Fruit fly (Drosophila melanogaster) whole organism, embryonic: ENCODE measurements around the gene CG15602.

Experiments used
- Asciz ChIP-seq: fragments of 200-800 bp; sonication (Bioruptor generic); optimal IDR thresholded peaks from 2 replicates; lab custom pipeline; 2017; ENCODE audit warnings: missing biosample characterization, mild to moderate bottlenecking, missing genetic modification characterization, missing genetic modification reagents
- Awh ChIP-seq: fragments of 200-800 bp; sonication (Bioruptor generic); IDR thresholded peaks from 2 replicates; pipeline ENCODE4, ENCODE4 v1.3.6; 2022; ENCODE audit warnings: missing biosample characterization, missing genetic modification characterization
- Bgb ChIP-seq: fragments of 200-800 bp; sonication (Bioruptor generic); IDR thresholded peaks from 2 replicates; pipeline ENCODE4 v1.3.6; 2022; ENCODE audit warnings: missing biosample characterization, missing genetic modification characterization; ENCODE audit not compliant: partially characterized antibody
- CG10959 ChIP-seq: fragments of 200-800 bp; sonication (Bioruptor generic); IDR thresholded peaks from 2 replicates; pipeline ENCODE4 v1.3.6; 2022; ENCODE audit warnings: missing biosample characterization, missing genetic modification characterization
- CG12104 ChIP-seq: fragments of 200-800 bp; sonication (Bioruptor generic); optimal IDR thresholded peaks from 3 replicates; lab custom pipeline; 2016; ENCODE audit warnings: missing biosample characterization, missing genetic modification characterization
- CG12659 ChIP-seq: fragments of 200-800 bp; sonication (Bioruptor generic); optimal IDR thresholded peaks from 3 replicates; lab custom pipeline; 2017; ENCODE audit warnings: mild to moderate bottlenecking, missing biosample characterization, missing genetic modification reagents, missing genetic modification characterization
- CG13287 ChIP-seq: fragments of 200-800 bp; sonication (Bioruptor generic); IDR thresholded peaks from 2 replicates; pipeline ENCODE4 v1.3.6; 2022; ENCODE audit warnings: missing biosample characterization, missing genetic modification characterization; ENCODE audit not compliant: partially characterized antibody
- CG14860 ChIP-seq: fragments of 200-800 bp; sonication (Bioruptor generic); IDR thresholded peaks from 3 replicates; pipeline ENCODE4 v1.3.6; 2022; ENCODE audit warnings: missing biosample characterization, missing genetic modification characterization; ENCODE audit not compliant: partially characterized antibody
- CG15073 ChIP-seq: fragments of 200-800 bp; sonication (Bioruptor generic); optimal IDR thresholded peaks from 2 replicates; lab custom pipeline; 2016; ENCODE audit warnings: missing biosample characterization, missing genetic modification characterization
- CG16863 ChIP-seq: fragments of 200-800 bp; sonication (Bioruptor generic); optimal IDR thresholded peaks from 3 replicates; lab custom pipeline; 2016; ENCODE audit warnings: missing biosample characterization, missing genetic modification characterization
- CG17829 ChIP-seq: fragments of 200-800 bp; optimal IDR thresholded peaks from 2 replicates; lab custom pipeline; 2019; ENCODE audit warnings: missing biosample characterization, mild to moderate bottlenecking, missing genetic modification characterization, moderate library complexity
- CG17912 ChIP-seq: fragments of 200-800 bp; sonication (Bioruptor generic); optimal IDR thresholded peaks from 2 replicates; lab custom pipeline; 2018; ENCODE audit warnings: missing biosample characterization, mild to moderate bottlenecking, missing genetic modification characterization
- CG31365 ChIP-seq: fragments of 200-800 bp; sonication (Bioruptor generic); optimal IDR thresholded peaks from 2 replicates; lab custom pipeline; 2018; ENCODE audit warnings: missing biosample characterization, mild to moderate bottlenecking, missing genetic modification characterization
- CG4360 ChIP-seq: fragments of 200-800 bp; sonication (Bioruptor generic); IDR thresholded peaks from 2 replicates; pipeline ENCODE4 v1.3.6; 2022; ENCODE audit warnings: missing biosample characterization, missing genetic modification characterization
- CG4820 ChIP-seq: fragments of 200-800 bp; sonication (Bioruptor generic); optimal IDR thresholded peaks from 3 replicates; lab custom pipeline; 2016; ENCODE audit warnings: missing biosample characterization, missing genetic modification characterization
- CG6854 ChIP-seq: fragments of 200-800 bp; sonication (Bioruptor generic); optimal IDR thresholded peaks from 3 replicates; lab custom pipeline; 2017; ENCODE audit warnings: missing biosample characterization, mild to moderate bottlenecking, missing genetic modification characterization
- CG7357 ChIP-seq: fragments of 200-800 bp; sonication (Bioruptor generic); IDR thresholded peaks from 3 replicates; pipeline ENCODE4 v1.3.6; 2022; ENCODE audit warnings: missing biosample characterization, missing genetic modification characterization
- CG7556 ChIP-seq: fragments of 200-800 bp; sonication (Bioruptor generic); optimal IDR thresholded peaks from 2 replicates; lab custom pipeline; 2017; ENCODE audit warnings: missing biosample characterization, mild to moderate bottlenecking, missing genetic modification characterization
- CG8388 ChIP-seq: fragments of 200-800 bp; sonication (Bioruptor generic); optimal IDR thresholded peaks from 2 replicates; lab custom pipeline; 2019; ENCODE audit warnings: missing biosample characterization, mild to moderate bottlenecking, missing genetic modification characterization, moderate library complexity
- CG8944 ChIP-seq: fragments of 200-800 bp; sonication (Bioruptor generic); optimal IDR thresholded peaks from 3 replicates; lab custom pipeline; 2016; ENCODE audit warnings: missing biosample characterization, missing genetic modification characterization
- D19A ChIP-seq: fragments of 200-800 bp; optimal IDR thresholded peaks from 3 replicates; lab custom pipeline; 2019; ENCODE audit warnings: missing biosample characterization, mild to moderate bottlenecking, missing genetic modification characterization, moderate library complexity
- Dref ChIP-seq: fragments of 200-800 bp; sonication (Bioruptor generic); IDR thresholded peaks from 2 replicates; pipeline ENCODE4 v1.3.6; 2022; ENCODE audit warnings: missing biosample characterization, missing genetic modification characterization
- Elba2 ChIP-seq: fragments of 200-800 bp; sonication (Bioruptor generic); optimal IDR thresholded peaks from 3 replicates; lab custom pipeline; 2016; ENCODE audit warnings: missing biosample characterization, missing genetic modification characterization
- Lim3 ChIP-seq: fragments of 200-800 bp; sonication (Bioruptor generic); IDR thresholded peaks from 2 replicates; pipeline ENCODE4 v1.3.6; 2022; ENCODE audit warnings: missing biosample characterization, missing genetic modification characterization
- Lpt ChIP-seq: fragments of >200 bp; optimal IDR thresholded peaks from 2 replicates; lab custom pipeline; 2018; ENCODE audit warnings: missing biosample characterization, missing genetic modification characterization
- Meics ChIP-seq: fragments of 200-800 bp; sonication (Bioruptor generic); optimal IDR thresholded peaks from 2 replicates; lab custom pipeline; 2017; ENCODE audit warnings: missing biosample characterization, mild to moderate bottlenecking, missing genetic modification characterization
- NfI ChIP-seq: fragments of 200-800 bp; sonication (Bioruptor generic); optimal IDR thresholded peaks from 3 replicates; lab custom pipeline; 2018; ENCODE audit warnings: missing biosample characterization, mild to moderate bottlenecking, missing genetic modification characterization, moderate library complexity
- Stat92E ChIP-seq, 3 experiments: fragments of >200 bp in 2 of 3; fragments of 200-800 bp in 1 of 3; sonication (Bioruptor generic) in 1 of 3; optimal IDR thresholded peaks; 2 replicates each; lab custom pipeline; 2017 to 2019; ENCODE audit warnings: missing biosample characterization in 3 of 3, missing genetic modification characterization in 3 of 3, mild to moderate bottlenecking in 1 of 3, moderate library complexity in 1 of 3
- ac ChIP-seq: fragments of 200-800 bp; sonication (Bioruptor generic); optimal IDR thresholded peaks from 3 replicates; lab custom pipeline; 2017; ENCODE audit warnings: missing biosample characterization, mild to moderate bottlenecking, missing genetic modification characterization
- aop ChIP-seq: fragments of 200-800 bp; sonication (Bioruptor generic); IDR thresholded peaks from 2 replicates; pipeline ENCODE4 v1.3.6; 2022; ENCODE audit warnings: missing biosample characterization, missing genetic modification characterization
- crc ChIP-seq: fragments of 200-800 bp; sonication (Bioruptor generic); optimal IDR thresholded peaks from 2 replicates; lab custom pipeline; 2016; ENCODE audit warnings: missing biosample characterization, missing genetic modification characterization
- fru ChIP-seq: fragments of >200 bp; optimal IDR thresholded peaks from 2 replicates; lab custom pipeline; 2017
- gt ChIP-seq: fragments of 200-800 bp; sonication (Bioruptor generic); IDR thresholded peaks from 2 replicates; pipeline ENCODE4 v1.3.6; 2022; ENCODE audit warnings: missing biosample characterization, missing genetic modification characterization
- inv ChIP-seq: fragments of 200-800 bp; sonication (Bioruptor generic); IDR thresholded peaks from 2 replicates; pipeline ENCODE4 v1.3.6; 2022; ENCODE audit warnings: missing biosample characterization, missing genetic modification characterization; ENCODE audit not compliant: partially characterized antibody
- ken ChIP-seq: fragments of 200-800 bp; sonication (Bioruptor generic); IDR thresholded peaks from 3 replicates; pipeline ENCODE4 v1.3.6; 2022; ENCODE audit warnings: missing biosample characterization, missing genetic modification characterization
- knrl ChIP-seq: fragments of 200-800 bp; sonication (Bioruptor generic); IDR thresholded peaks from 3 replicates; pipeline ENCODE4 v1.3.6; 2022; ENCODE audit warnings: missing biosample characterization, missing genetic modification characterization; ENCODE audit not compliant: partially characterized antibody
- mam ChIP-seq: fragments of 200-800 bp; sonication (Bioruptor generic); optimal IDR thresholded peaks from 3 replicates; lab custom pipeline; 2016; ENCODE audit warnings: missing biosample characterization, missing genetic modification characterization
- onecut ChIP-seq: fragments of 200-800 bp; sonication (Bioruptor generic); IDR thresholded peaks from 2 replicates; pipeline ENCODE4 v1.3.6; 2022; ENCODE audit warnings: missing biosample characterization, missing genetic modification characterization
- prd ChIP-seq, 3 experiments: fragments of >200 bp in 2 of 3; fragments of 200-800 bp in 1 of 3; sonication (Bioruptor generic) in 1 of 3; optimal IDR thresholded peaks in 2 of 3; IDR thresholded peaks in 1 of 3; 2 replicates in 2 of 3; 3 replicates in 1 of 3; pipeline versions ENCODE4 v1.3.6 to Lab custom; 2017 to 2022; ENCODE audit warnings: missing biosample characterization in 1 of 3, missing genetic modification characterization in 1 of 3
- pros ChIP-seq: fragments of 200-800 bp; sonication (Bioruptor generic); optimal IDR thresholded peaks from 3 replicates; lab custom pipeline; 2019; ENCODE audit warnings: missing biosample characterization, mild to moderate bottlenecking, missing genetic modification characterization, moderate library complexity
- salm ChIP-seq: fragments of 200-800 bp; sonication (Bioruptor generic); optimal IDR thresholded peaks from 2 replicates; lab custom pipeline; 2018; ENCODE audit warnings: missing biosample characterization, mild to moderate bottlenecking, missing genetic modification characterization
- sc ChIP-seq, 3 experiments: fragments of >200 bp in 2 of 3; fragments of 200-800 bp in 1 of 3; sonication (Bioruptor generic) in 1 of 3; optimal IDR thresholded peaks; 2 replicates in 2 of 3; 3 replicates in 1 of 3; lab custom pipeline; 2017; ENCODE audit warnings: mild to moderate bottlenecking in 1 of 3, missing biosample characterization in 1 of 3, missing genetic modification characterization in 1 of 3, missing genetic modification reagents in 1 of 3
- sisA ChIP-seq: fragments of 200-800 bp; sonication (Bioruptor generic); IDR thresholded peaks from 2 replicates; pipeline ENCODE4 v1.3.6; 2022; ENCODE audit warnings: missing biosample characterization, missing genetic modification characterization
- trh ChIP-seq: fragments of 200-800 bp; sonication (Bioruptor generic); optimal IDR thresholded peaks from 2 replicates; lab custom pipeline; 2016; ENCODE audit warnings: missing biosample characterization, missing genetic modification characterization
- tup ChIP-seq: fragments of 200-800 bp; sonication (Bioruptor generic); optimal IDR thresholded peaks from 2 replicates; lab custom pipeline; 2016; ENCODE audit warnings: missing biosample characterization, mild to moderate bottlenecking, missing genetic modification characterization, moderate library complexity
- usp ChIP-seq: fragments of >200 bp; optimal IDR thresholded peaks from 2 replicates; lab custom pipeline; 2017; ENCODE audit warnings: missing biosample characterization, missing genetic modification characterization
- wor ChIP-seq: fragments of 200-800 bp; sonication (Bioruptor generic); IDR thresholded peaks from 2 replicates; pipeline ENCODE4 v1.3.6; 2022; ENCODE audit warnings: missing biosample characterization, missing genetic modification characterization
- yki ChIP-seq: fragments of >200 bp; optimal IDR thresholded peaks from 3 replicates; lab custom pipeline; 2018

The CG15602 gene

dm6 chrX:15788235-15789187, 10.7 kb upstream of the CG15602 start, which contains the start of gene Rhp (continued):
- TF ChIP-seq CG7357 (GFP tag; lab: Robert Waterston, UW): no peak
- no peak for TF ChIP-seq ken
- TF ChIP-seq prd (optimal IDR thresholded peaks at IDR 0.05; lab: Kevin White, UChicago): no peak
- TF ChIP-seq prd (GFP tag; IDR thresholded peaks at IDR 0.05; lab: Robert Waterston, UW): no peak
- TF ChIP-seq Meics (GFP tag; lab: Kevin White, UChicago): peak; percentile 51
- TF ChIP-seq CG6854 (GFP tag; lab: Kevin White, UChicago): no peak
- no peak for TF ChIP-seq wor (GFP tag; lab: Robert Waterston, UW)
- TF ChIP-seq NfI (GFP tag; lab: Kevin White, UChicago): peak; percentile 0
- peak; percentile 47 for TF ChIP-seq D19A
- TF ChIP-seq CG14860 (GFP tag; lab: Robert Waterston, UW): no peak
- TF ChIP-seq ac: peak; percentile 19
- no peak for TF ChIP-seq Dref (GFP tag; lab: Robert Waterston, UW)
- no peak for TF ChIP-seq sc (optimal IDR thresholded peaks at IDR 0.05; lab: Kevin White, UChicago)
- no peak for TF ChIP-seq sc (GFP tag; optimal IDR thresholded peaks at IDR 0.05; lab: Kevin White, UChicago)
- no peak for TF ChIP-seq Lim3 (GFP tag; lab: Robert Waterston, UW)
- TF ChIP-seq CG7556 (GFP tag; lab: Kevin White, UChicago): peak; percentile 12
- TF ChIP-seq CG8944 (GFP tag; lab: Kevin White, UChicago): no peak
- no peak for TF ChIP-seq CG10959 (GFP tag; lab: Robert Waterston, UW)
- TF ChIP-seq CG12104: peak; percentile 32
- peak; percentile 38 for TF ChIP-seq CG17912
- TF ChIP-seq CG15073 (GFP tag; lab: Kevin White, UChicago): no peak
- peak; percentile 25; the same call in 1 of the 2 replicates for TF ChIP-seq CG13287 (GFP tag; lab: Robert Waterston, UW)
- TF ChIP-seq yki (lab: Kevin White, UChicago): no peak
- no peak for TF ChIP-seq crc (GFP tag; lab: Kevin White, UChicago)
- TF ChIP-seq CG31365: peak; percentile 49
- TF ChIP-seq usp (GFP tag; lab: Kevin White, UChicago): no peak
- TF ChIP-seq Awh (GFP tag; lab: Robert Waterston, UW): peak; percentile 55
- no peak for TF ChIP-seq Elba2 (GFP tag; lab: Kevin White, UChicago)
- TF ChIP-seq CG12659 (GFP tag; lab: Kevin White, UChicago): peak; percentile 12
- peak; percentile 64 for TF ChIP-seq Asciz (GFP tag; lab: Kevin White, UChicago)
- no peak for TF ChIP-seq CG4820 (GFP tag; lab: Kevin White, UChicago)
- TF ChIP-seq CG16863 (GFP tag; lab: Kevin White, UChicago): peak; percentile 4
- no peak for TF ChIP-seq aop
- TF ChIP-seq onecut (GFP tag; lab: Robert Waterston, UW): peak; percentile 49
- no peak for TF ChIP-seq CG4360 (GFP tag; lab: Robert Waterston, UW)
- TF ChIP-seq Lpt (GFP tag; lab: Kevin White, UChicago): no peak
- no peak for TF ChIP-seq mam (GFP tag; lab: Kevin White, UChicago)
- no peak for TF ChIP-seq trh (GFP tag; lab: Kevin White, UChicago)
- no peak for TF ChIP-seq sisA (GFP tag; lab: Robert Waterston, UW)
- TF ChIP-seq CG8388 (GFP tag; lab: Kevin White, UChicago): no peak
- TF ChIP-seq pros (GFP tag; lab: Kevin White, UChicago): no peak
- TF ChIP-seq inv (GFP tag; lab: Robert Waterston, UW): no peak
- no peak for TF ChIP-seq CG17829 (tag; lab: Kevin White, UChicago)
- no peak for TF ChIP-seq fru (lab: Kevin White, UChicago)
- TF ChIP-seq salm (tag; lab: Kevin White, UChicago): peak; percentile 57
- no peak for TF ChIP-seq tup (GFP tag; lab: Kevin White, UChicago)
- no peak for TF ChIP-seq knrl (GFP tag; lab: Robert Waterston, UW)
- TF ChIP-seq Bgb (GFP tag; lab: Robert Waterston, UW): peak; percentile 55; the same call in 1 of the 2 replicates
- TF ChIP-seq Stat92E (GFP tag; optimal IDR thresholded peaks at IDR 0.05; lab: Kevin White, UChicago): no peak
- no peak for TF ChIP-seq gt (GFP tag; lab: Robert Waterston, UW)
